Fruit fly (Drosophila melanogaster) whole organism, embryonic: ENCODE results near the gene CG16813.

Experiments
- Awh ChIP-seq: fragments of 200-800 bp; sonication (Bioruptor generic); IDR thresholded peaks from 2 replicates; pipeline ENCODE4, ENCODE4 v1.3.6; 2022; ENCODE audit warnings: missing biosample characterization, missing genetic modification characterization
- B-H1 ChIP-seq: fragments of 200-800 bp; sonication (Bioruptor generic); IDR thresholded peaks from 3 replicates; pipeline ENCODE4 v1.3.6; 2022; ENCODE audit warnings: missing biosample characterization, missing genetic modification characterization
- BtbVII ChIP-seq: fragments of 200-800 bp; sonication (Bioruptor generic); optimal IDR thresholded peaks from 3 replicates; lab custom pipeline; 2017; ENCODE audit warnings: missing biosample characterization, mild to moderate bottlenecking, missing genetic modification characterization
- CG10462 ChIP-seq: fragments of 200-800 bp; sonication (Bioruptor generic); optimal IDR thresholded peaks from 2 replicates; lab custom pipeline; 2016; ENCODE audit warnings: missing biosample characterization, missing genetic modification characterization
- CG12299 ChIP-seq: fragments of 200-800 bp; sonication (Bioruptor generic); optimal IDR thresholded peaks from 2 replicates; lab custom pipeline; 2018; ENCODE audit warnings: missing biosample characterization, mild to moderate bottlenecking, missing genetic modification characterization
- CG16863 ChIP-seq: fragments of 200-800 bp; sonication (Bioruptor generic); optimal IDR thresholded peaks from 3 replicates; lab custom pipeline; 2016; ENCODE audit warnings: missing biosample characterization, missing genetic modification characterization
- CG17829 ChIP-seq: fragments of 200-800 bp; optimal IDR thresholded peaks from 2 replicates; lab custom pipeline; 2019; ENCODE audit warnings: missing biosample characterization, mild to moderate bottlenecking, missing genetic modification characterization, moderate library complexity
- CG2116 ChIP-seq: fragments of 200-800 bp; sonication (Bioruptor generic); optimal IDR thresholded peaks from 3 replicates; lab custom pipeline; 2018; ENCODE audit warnings: missing biosample characterization, mild to moderate bottlenecking, missing genetic modification characterization
- CG2202 ChIP-seq: fragments of 200-800 bp; sonication (Bioruptor generic); optimal IDR thresholded peaks from 2 replicates; lab custom pipeline; 2018; ENCODE audit warnings: missing biosample characterization, mild to moderate bottlenecking, missing genetic modification characterization
- CG31224 ChIP-seq: fragments of 200-800 bp; sonication (Bioruptor generic); IDR thresholded peaks from 2 replicates; pipeline ENCODE4 v1.3.6; 2022; ENCODE audit warnings: missing biosample characterization, missing genetic modification characterization
- CG3163 ChIP-seq: fragments of 200-800 bp; sonication (Bioruptor generic); optimal IDR thresholded peaks from 3 replicates; lab custom pipeline; 2016; ENCODE audit warnings: missing biosample characterization, missing genetic modification characterization
- CG33557 ChIP-seq: fragments of 200-800 bp; sonication (Bioruptor generic); optimal IDR thresholded peaks from 2 replicates; lab custom pipeline; 2019; ENCODE audit warnings: missing biosample characterization, mild to moderate bottlenecking, missing genetic modification characterization, moderate library complexity
- CG4360 ChIP-seq: fragments of 200-800 bp; sonication (Bioruptor generic); IDR thresholded peaks from 2 replicates; pipeline ENCODE4 v1.3.6; 2022; ENCODE audit warnings: missing biosample characterization, missing genetic modification characterization
- CG7963 ChIP-seq: fragments of 200-800 bp; sonication (Bioruptor generic); IDR thresholded peaks from 3 replicates; pipeline ENCODE4 v1.3.6; 2022; ENCODE audit warnings: missing biosample characterization, missing genetic modification characterization; ENCODE audit not compliant: partially characterized antibody
- CG8281 ChIP-seq: fragments of 200-800 bp; sonication (Bioruptor generic); optimal IDR thresholded peaks from 2 replicates; lab custom pipeline; 2018; ENCODE audit warnings: missing biosample characterization, mild to moderate bottlenecking, missing genetic modification characterization, moderate library complexity
- Camta ChIP-seq: fragments of 200-800 bp; sonication (Bioruptor generic); optimal IDR thresholded peaks from 2 replicates; lab custom pipeline; 2016; ENCODE audit warnings: missing biosample characterization, missing genetic modification characterization
- Chrac-16 ChIP-seq: fragments of 200-800 bp; sonication (Bioruptor generic); optimal IDR thresholded peaks from 3 replicates; lab custom pipeline; 2016; ENCODE audit warnings: missing biosample characterization, missing genetic modification characterization
- D ChIP-seq, 2 experiments: fragments of 200-800 bp in 1 of 2; fragments of >200 bp in 1 of 2; sonication (Bioruptor generic) in 1 of 2; optimal IDR thresholded peaks; 2 replicates in 1 of 2; 3 replicates in 1 of 2; lab custom pipeline; 2017; ENCODE audit warnings: mild to moderate bottlenecking in 1 of 2, missing biosample characterization in 1 of 2, missing genetic modification characterization in 1 of 2, missing genetic modification reagents in 1 of 2
- D19B ChIP-seq: fragments of 200-800 bp; sonication (Bioruptor generic); optimal IDR thresholded peaks from 2 replicates; lab custom pipeline; 2017; ENCODE audit warnings: missing biosample characterization, mild to moderate bottlenecking, missing genetic modification characterization
- Dip3 ChIP-seq: fragments of 200-800 bp; sonication (Bioruptor generic); optimal IDR thresholded peaks from 3 replicates; lab custom pipeline; 2016; ENCODE audit warnings: missing biosample characterization, missing genetic modification characterization
- Dll ChIP-seq: fragments of 200-800 bp; sonication (Bioruptor generic); IDR thresholded peaks from 4 replicates; pipeline ENCODE4 v1.3.6; 2022; ENCODE audit warnings: missing biosample characterization, missing genetic modification characterization; ENCODE audit not compliant: partially characterized antibody
- Doc3 ChIP-seq: fragments of 200-800 bp; sonication (Bioruptor generic); IDR thresholded peaks from 3 replicates; pipeline ENCODE4 v1.3.6; 2022; ENCODE audit warnings: missing biosample characterization, missing genetic modification characterization; ENCODE audit not compliant: partially characterized antibody
- Ets65A ChIP-seq: fragments of 200-800 bp; sonication (Bioruptor generic); peaks from one replicate; lab custom pipeline; 2016; ENCODE audit warnings: missing biosample characterization, missing genetic modification characterization
- MBD-R2 ChIP-seq: fragments of 200-800 bp; sonication (Bioruptor generic); IDR thresholded peaks from 2 replicates; pipeline ENCODE4 v1.3.6; 2022; ENCODE audit warnings: missing biosample characterization, missing genetic modification characterization
- MTF-1 ChIP-seq: fragments of 200-800 bp; sonication (Bioruptor generic); optimal IDR thresholded peaks from 2 replicates; lab custom pipeline; 2018; ENCODE audit warnings: missing biosample characterization, mild to moderate bottlenecking, missing genetic modification characterization, borderline replicate concordance
- Mad ChIP-seq: fragments of 200-800 bp; sonication (Bioruptor generic); optimal IDR thresholded peaks from 2 replicates; lab custom pipeline; 2016; ENCODE audit warnings: missing biosample characterization, missing genetic modification characterization
- Med ChIP-seq: fragments of 200-800 bp; sonication (Bioruptor generic); peaks from one replicate; lab custom pipeline; 2016; ENCODE audit warnings: missing biosample characterization, missing genetic modification characterization, mild to moderate bottlenecking, inconsistent platforms, moderate library complexity
- Myb ChIP-seq: fragments of 200-800 bp; sonication (Bioruptor generic); optimal IDR thresholded peaks from 2 replicates; lab custom pipeline; 2016; ENCODE audit warnings: missing biosample characterization, missing genetic modification characterization
- NC2β ChIP-seq: fragments of 200-800 bp; sonication (Bioruptor generic); optimal IDR thresholded peaks from 2 replicates; lab custom pipeline; 2016; ENCODE audit warnings: missing biosample characterization, missing genetic modification characterization
- Neu2 ChIP-seq: fragments of 200-800 bp; sonication (Bioruptor generic); optimal IDR thresholded peaks from 3 replicates; lab custom pipeline; 2016; ENCODE audit warnings: missing biosample characterization, missing genetic modification characterization, borderline replicate concordance
- Spps ChIP-seq: fragments of 200-800 bp; sonication (Bioruptor generic); optimal IDR thresholded peaks from 2 replicates; lab custom pipeline; 2018; ENCODE audit warnings: missing biosample characterization, mild to moderate bottlenecking, missing genetic modification characterization
- Ssrp ChIP-seq: fragments of 200-800 bp; sonication (Bioruptor generic); optimal IDR thresholded peaks from 2 replicates; lab custom pipeline; 2018; ENCODE audit warnings: missing biosample characterization, mild to moderate bottlenecking, missing genetic modification characterization, moderate library complexity
- Trl ChIP-seq, 3 experiments: fragments of >200 bp in 2 of 3; fragments of 200-800 bp in 1 of 3; sonication (Bioruptor generic) in 1 of 3; optimal IDR thresholded peaks; 2 replicates in 1 of 3; 3 replicates in 2 of 3; lab custom pipeline; 2016 to 2017; ENCODE audit warnings: missing biosample characterization in 1 of 3, missing genetic modification characterization in 1 of 3
- Usf ChIP-seq: fragments of 200-800 bp; sonication (Bioruptor generic); optimal IDR thresholded peaks from 2 replicates; lab custom pipeline; 2017; ENCODE audit warnings: missing genotype, missing biosample characterization, missing genetic modification characterization
- Xbp1 ChIP-seq: fragments of 200-800 bp; sonication (Bioruptor generic); optimal IDR thresholded peaks from 3 replicates; lab custom pipeline; 2016; ENCODE audit warnings: missing biosample characterization, mild to moderate bottlenecking, missing genetic modification characterization
- amos ChIP-seq: fragments of 200-800 bp; sonication (Bioruptor generic); IDR thresholded peaks from 2 replicates; pipeline ENCODE4 v1.3.6; 2022; ENCODE audit warnings: missing biosample characterization, missing genetic modification characterization; ENCODE audit not compliant: partially characterized antibody
- ato ChIP-seq: fragments of 200-800 bp; sonication (Bioruptor generic); IDR thresholded peaks from 2 replicates; pipeline ENCODE4 v1.3.6; 2022; ENCODE audit warnings: missing biosample characterization, missing genetic modification characterization; ENCODE audit not compliant: partially characterized antibody
- emc ChIP-seq: fragments of 200-800 bp; sonication (Bioruptor generic); optimal IDR thresholded peaks from 2 replicates; lab custom pipeline; 2016; ENCODE audit warnings: missing biosample characterization, missing genetic modification characterization
- fu2 ChIP-seq: fragments of 200-800 bp; sonication (Bioruptor generic); optimal IDR thresholded peaks from 2 replicates; lab custom pipeline; 2016; ENCODE audit warnings: missing biosample characterization, missing genetic modification characterization
- gem ChIP-seq: fragments of 200-800 bp; sonication (Bioruptor generic); optimal IDR thresholded peaks from 2 replicates; lab custom pipeline; 2019; ENCODE audit warnings: missing biosample characterization, mild to moderate bottlenecking, missing genetic modification characterization, moderate library complexity
- hbn ChIP-seq: fragments of 200-800 bp; sonication (Bioruptor generic); IDR thresholded peaks from 2 replicates; pipeline ENCODE4 v1.3.6; 2022; ENCODE audit warnings: missing biosample characterization, missing genetic modification characterization; ENCODE audit not compliant: partially characterized antibody
- her ChIP-seq: fragments of 200-800 bp; sonication (Bioruptor generic); optimal IDR thresholded peaks from 2 replicates; lab custom pipeline; 2016; ENCODE audit warnings: missing biosample characterization, missing genetic modification characterization
- lola ChIP-seq, 3 experiments: fragments of >200 bp in 2 of 3; fragments of 200-800 bp in 1 of 3; sonication (Bioruptor generic) in 1 of 3; optimal IDR thresholded peaks; 2 replicates each; lab custom pipeline; 2017 to 2019; ENCODE audit warnings: missing biosample characterization in 3 of 3, missing genetic modification characterization in 3 of 3, mild to moderate bottlenecking in 1 of 3, moderate library complexity in 1 of 3
- ranshi ChIP-seq: fragments of 200-800 bp; sonication (Bioruptor generic); IDR thresholded peaks from 2 replicates; pipeline ENCODE4 v1.3.6; 2022; ENCODE audit warnings: missing biosample characterization, missing genetic modification characterization
- row ChIP-seq: fragments of 200-800 bp; sonication (Bioruptor generic); IDR thresholded peaks from 3 replicates; pipeline ENCODE4 v1.3.6; 2022; ENCODE audit warnings: missing biosample characterization, missing genetic modification characterization
- sd ChIP-seq: fragments of 200-800 bp; sonication (Bioruptor generic); optimal IDR thresholded peaks from 3 replicates; lab custom pipeline; 2018; ENCODE audit warnings: missing biosample characterization, mild to moderate bottlenecking, missing genetic modification characterization, moderate library complexity
- slbo ChIP-seq: fragments of 200-800 bp; sonication (Bioruptor generic); IDR thresholded peaks from 2 replicates; pipeline ENCODE4 v1.3.6; 2022; ENCODE audit warnings: missing biosample characterization, missing genetic modification characterization
- sr ChIP-seq: fragments of 200-800 bp; sonication (Bioruptor generic); IDR thresholded peaks from 3 replicates; pipeline ENCODE4 v1.3.6; 2022; ENCODE audit warnings: missing biosample characterization, missing genetic modification characterization
- wek ChIP-seq: fragments of 200-800 bp; sonication (Bioruptor generic); optimal IDR thresholded peaks from 3 replicates; lab custom pipeline; 2018; ENCODE audit warnings: missing biosample characterization, mild to moderate bottlenecking, missing genetic modification characterization, moderate library complexity

Gene CG16813

dm6 chr2L:13222225-13222648, 5.1 kb upstream of the CG16813 start, which contains the start of the genes Ski6 and CG16812 (continued):
- TF ChIP-seq MTF-1 (GFP tag; lab: Kevin White, UChicago) (peak; percentile 68), Ssrp (tag; lab: Kevin White, UChicago) (peak; percentile 56), Dip3 (peak; percentile 30), hbn (GFP tag; lab: Robert Waterston, UW) (peak; percentile 36; the same call in 1 of the 2 replicates), BtbVII (GFP tag; lab: Kevin White, UChicago) (no peak), Mad (GFP tag; lab: Kevin White, UChicago) (peak; percentile 32), CG2116 (GFP tag; lab: Kevin White, UChicago) (peak; percentile 65), wek (peak; percentile 93), CG12299 (tag; lab: Kevin White, UChicago) (peak; percentile 65), Chrac-16 (GFP tag; lab: Kevin White, UChicago) (peak; percentile 78), lola (GFP tag; optimal IDR thresholded peaks at IDR 0.05; lab: Kevin White, UChicago) (peak in 1 of 3 experiments; percentile 71), Med (GFP tag; lab: Kevin White, UChicago) (peak; percentile 84), gem (tag; lab: Kevin White, UChicago) (peak; percentile 89), CG4360 (GFP tag; lab: Robert Waterston, UW) (no peak), row (GFP tag; lab: Robert Waterston, UW) (peak; percentile 78), Usf (GFP tag; lab: Kevin White, UChicago) (no peak), CG33557 (GFP tag; lab: Kevin White, UChicago) (peak; percentile 41), sr (GFP tag; lab: Robert Waterston, UW) (no peak), CG3163 (no peak), B-H1 (GFP tag; lab: Robert Waterston, UW) (peak; percentile 26; the same call in 1 of the 3 replicates), D19B (peak; percentile 10), slbo (GFP tag; lab: Robert Waterston, UW) (peak; percentile 77), CG16863 (no peak), MBD-R2 (GFP tag; lab: Robert Waterston, UW) (peak; percentile 60; the same call in 1 of the 2 replicates), CG2202 (tag; lab: Kevin White, UChicago) (peak; percentile 43), CG17829 (tag; lab: Kevin White, UChicago) (peak; percentile 87), ato (GFP tag; lab: Robert Waterston, UW) (no peak), Xbp1 (GFP tag; lab: Kevin White, UChicago) (peak; percentile 74), CG10462 (GFP tag; lab: Kevin White, UChicago) (peak; percentile 40), Spps (peak; percentile 59), Myb (no peak), Camta (GFP tag; lab: Kevin White, UChicago) (peak; percentile 48), Neu2 (GFP tag; lab: Kevin White, UChicago) (no peak), NC2β (GFP tag; lab: Kevin White, UChicago) (peak; percentile 51), CG7963 (GFP tag; lab: Robert Waterston, UW) (0 out of 3 replicates have a peak, but pooled peaks have one; percentile 18), Awh (GFP tag; lab: Robert Waterston, UW) (peak; percentile 71)

dm6 chr2L:13225225-13225840, 2.0 kb upstream of the CG16813 start, which contains the start of gene CG15480:
Gene CG15480 (minus strand): TSS chr2L:13225275.
- no peak for TF ChIP-seq fu2 (GFP tag; lab: Kevin White, UChicago)
- no peak for TF ChIP-seq ranshi (GFP tag; lab: Robert Waterston, UW)
- no peak for TF ChIP-seq sd (tag; lab: Kevin White, UChicago)
- peak; percentile 99 for TF ChIP-seq D (optimal IDR thresholded peaks at IDR 0.05; lab: Kevin White, UChicago)
- no peak for TF ChIP-seq D (GFP tag; optimal IDR thresholded peaks at IDR 0.05; lab: Kevin White, UChicago)
- no peak for TF ChIP-seq CG7963 (GFP tag; lab: Robert Waterston, UW)
- TF ChIP-seq Doc3 = no peak
- no peak for TF ChIP-seq Dll (GFP tag; lab: Robert Waterston, UW)
- no peak for TF ChIP-seq emc
- TF ChIP-seq amos = no peak
- TF ChIP-seq her = no peak
- no peak for TF ChIP-seq CG8281 (tag; lab: Kevin White, UChicago)
- peak; percentile 48 for TF ChIP-seq Ets65A (GFP tag; lab: Kevin White, UChicago)
- no peak for TF ChIP-seq Trl (optimal IDR thresholded peaks at IDR 0.05; lab: Kevin White, UChicago)
- no peak for TF ChIP-seq Trl (GFP tag; optimal IDR thresholded peaks at IDR 0.05; lab: Kevin White, UChicago)
- no peak for TF ChIP-seq CG31224
